Fruit fly (Drosophila melanogaster) whole organism, embryonic: ENCODE results near the gene sra.

Experiments
- BEAF-32 ChIP-seq: fragments of 200-800 bp; sonication (Bioruptor generic); optimal IDR thresholded peaks from 3 replicates; lab custom pipeline; 2017; ENCODE audit warnings: missing biosample characterization, missing genetic modification characterization, mild to moderate bottlenecking, moderate library complexity, missing genetic modification reagents
- CG10979 ChIP-seq: fragments of 200-800 bp; sonication (Bioruptor generic); optimal IDR thresholded peaks from 2 replicates; lab custom pipeline; 2018; ENCODE audit warnings: missing biosample characterization, mild to moderate bottlenecking, missing genetic modification characterization, moderate library complexity
- CG11696 ChIP-seq: fragments of 200-800 bp; sonication (Bioruptor generic); IDR thresholded peaks from 2 replicates; pipeline ENCODE4 v1.3.6; 2022; ENCODE audit warnings: missing biosample characterization, missing genetic modification characterization
- CG12219 ChIP-seq: fragments of 200-800 bp; sonication (Bioruptor generic); optimal IDR thresholded peaks from 3 replicates; lab custom pipeline; 2018; ENCODE audit warnings: missing biosample characterization, mild to moderate bottlenecking, missing genetic modification characterization
- CG12769 ChIP-seq: fragments of 200-800 bp; sonication (Bioruptor generic); optimal IDR thresholded peaks from 2 replicates; lab custom pipeline; 2019; ENCODE audit warnings: missing biosample characterization, mild to moderate bottlenecking, missing genetic modification characterization, moderate library complexity
- CG14667 ChIP-seq: fragments of 200-800 bp; sonication (Bioruptor generic); IDR thresholded peaks from 2 replicates; pipeline ENCODE4 v1.3.6; 2022; ENCODE audit warnings: missing biosample characterization, missing genetic modification characterization
- CG14710 ChIP-seq: fragments of 200-800 bp; sonication (Bioruptor generic); optimal IDR thresholded peaks from 3 replicates; lab custom pipeline; 2019; ENCODE audit warnings: missing biosample characterization, mild to moderate bottlenecking, missing genetic modification characterization, moderate library complexity
- CG15269 ChIP-seq: fragments of 200-800 bp; sonication (Bioruptor generic); optimal IDR thresholded peaks from 2 replicates; lab custom pipeline; 2018; ENCODE audit warnings: missing biosample characterization, mild to moderate bottlenecking, missing genetic modification characterization, moderate library complexity
- CG17829 ChIP-seq: fragments of 200-800 bp; optimal IDR thresholded peaks from 2 replicates; lab custom pipeline; 2019; ENCODE audit warnings: missing biosample characterization, mild to moderate bottlenecking, missing genetic modification characterization, moderate library complexity
- CG18619 ChIP-seq: fragments of 200-800 bp; sonication (Bioruptor generic); optimal IDR thresholded peaks from 3 replicates; lab custom pipeline; 2017; ENCODE audit warnings: missing biosample characterization, mild to moderate bottlenecking, missing genetic modification characterization
- CG30020 ChIP-seq: fragments of 200-800 bp; optimal IDR thresholded peaks from 2 replicates; lab custom pipeline; 2019; ENCODE audit warnings: missing biosample characterization, mild to moderate bottlenecking, missing genetic modification characterization, moderate library complexity
- CG33213 ChIP-seq: fragments of 200-800 bp; sonication (Bioruptor generic); optimal IDR thresholded peaks from 3 replicates; lab custom pipeline; 2016; ENCODE audit warnings: missing biosample characterization, missing genetic modification characterization
- CG34224 ChIP-seq: fragments of 200-800 bp; sonication (Bioruptor generic); IDR thresholded peaks from 3 replicates; pipeline ENCODE4 v1.3.6; 2022; ENCODE audit warnings: missing biosample characterization, missing genetic modification characterization; ENCODE audit not compliant: partially characterized antibody
- CG42726 ChIP-seq: fragments of 200-800 bp; sonication (Bioruptor generic); IDR thresholded peaks from 2 replicates; pipeline ENCODE4 v1.3.6; 2022; ENCODE audit warnings: missing biosample characterization, missing genetic modification characterization; ENCODE audit not compliant: partially characterized antibody
- CG5245 ChIP-seq: fragments of 200-800 bp; sonication (Bioruptor generic); optimal IDR thresholded peaks from 3 replicates; lab custom pipeline; 2016; ENCODE audit warnings: missing biosample characterization, missing genetic modification characterization
- CG6689 ChIP-seq: fragments of 200-800 bp; sonication (Bioruptor generic); IDR thresholded peaks from 2 replicates; pipeline ENCODE4 v1.3.6; 2022; ENCODE audit warnings: missing biosample characterization, missing genetic modification characterization
- CG7839 ChIP-seq: fragments of 200-800 bp; sonication (Bioruptor generic); optimal IDR thresholded peaks from 3 replicates; lab custom pipeline; 2018; ENCODE audit warnings: missing biosample characterization, mild to moderate bottlenecking, missing genetic modification characterization, moderate library complexity
- Eip74EF ChIP-seq, 2 experiments: fragments of 200-800 bp in 1 of 2; fragments of >200 bp in 1 of 2; sonication (Bioruptor generic) in 1 of 2; optimal IDR thresholded peaks; 2 replicates each; lab custom pipeline; 2017 to 2019; ENCODE audit warnings: missing biosample characterization in 2 of 2, missing genetic modification characterization in 2 of 2, mild to moderate bottlenecking in 1 of 2, moderate library complexity in 1 of 2
- Ets65A ChIP-seq: fragments of 200-800 bp; sonication (Bioruptor generic); peaks from one replicate; lab custom pipeline; 2016; ENCODE audit warnings: missing biosample characterization, missing genetic modification characterization
- Fer2 ChIP-seq: fragments of 200-800 bp; sonication (Bioruptor generic); optimal IDR thresholded peaks from 2 replicates; lab custom pipeline; 2018; ENCODE audit warnings: missing biosample characterization, mild to moderate bottlenecking, missing genetic modification characterization, moderate library complexity
- HLH4C ChIP-seq: fragments of 200-800 bp; sonication (Bioruptor generic); IDR thresholded peaks from 3 replicates; pipeline ENCODE4 v1.3.6; 2022; ENCODE audit warnings: missing biosample characterization, missing genetic modification characterization; ENCODE audit not compliant: partially characterized antibody
- Hmx ChIP-seq: fragments of 200-800 bp; sonication (Bioruptor generic); optimal IDR thresholded peaks from 2 replicates; lab custom pipeline; 2016; ENCODE audit warnings: missing biosample characterization, missing genetic modification characterization
- Poxn ChIP-seq: fragments of 200-800 bp; sonication (Bioruptor generic); IDR thresholded peaks from 2 replicates; pipeline ENCODE4 v1.3.6; 2022; ENCODE audit warnings: missing biosample characterization, missing genetic modification characterization
- Ravus ChIP-seq: fragments of 200-800 bp; sonication (Bioruptor generic); IDR thresholded peaks from 2 replicates; pipeline ENCODE4 v1.3.6; 2022; ENCODE audit warnings: missing biosample characterization, missing genetic modification characterization
- Sox102F ChIP-seq: fragments of 200-800 bp; sonication (Bioruptor generic); optimal IDR thresholded peaks from 2 replicates; lab custom pipeline; 2018; ENCODE audit warnings: missing biosample characterization, mild to moderate bottlenecking, missing genetic modification characterization, moderate library complexity
- YL-1 ChIP-seq: fragments of 200-800 bp; sonication (Bioruptor generic); optimal IDR thresholded peaks from 3 replicates; lab custom pipeline; 2017; ENCODE audit warnings: missing biosample characterization, mild to moderate bottlenecking, missing genetic modification characterization
- ash1 ChIP-seq: fragments of 200-800 bp; sonication (Bioruptor generic); optimal IDR thresholded peaks from 2 replicates; lab custom pipeline; 2018; ENCODE audit warnings: missing biosample characterization, mild to moderate bottlenecking, missing genetic modification characterization
- bowl ChIP-seq: fragments of 200-800 bp; sonication (Bioruptor generic); IDR thresholded peaks from 2 replicates; pipeline ENCODE4 v1.3.6; 2022; ENCODE audit warnings: missing biosample characterization, missing genetic modification characterization
- dati ChIP-seq: fragments of 200-800 bp; sonication (Bioruptor generic); IDR thresholded peaks from 2 replicates; pipeline ENCODE4 v1.3.6; 2022; ENCODE audit warnings: missing biosample characterization, missing genetic modification characterization
- ems ChIP-seq: fragments of 200-800 bp; sonication (Bioruptor generic); optimal IDR thresholded peaks from 3 replicates; lab custom pipeline; 2016; ENCODE audit warnings: missing biosample characterization, missing genetic modification characterization
- eve ChIP-seq, 2 experiments: fragments of >200 bp; optimal IDR thresholded peaks; 2 replicates each; lab custom pipeline; 2017; ENCODE audit warnings: missing biosample characterization in 2 of 2, missing genetic modification characterization in 2 of 2
- exex ChIP-seq: fragments of 200-800 bp; sonication (Bioruptor generic); optimal IDR thresholded peaks from 4 replicates; lab custom pipeline; 2018; ENCODE audit warnings: missing biosample characterization, mild to moderate bottlenecking, missing genetic modification characterization, moderate library complexity
- eyg ChIP-seq: fragments of 200-800 bp; sonication (Bioruptor generic); optimal IDR thresholded peaks from 3 replicates; lab custom pipeline; 2016; ENCODE audit warnings: missing biosample characterization, missing genetic modification characterization
- gce ChIP-seq: fragments of 200-800 bp; sonication (Bioruptor generic); IDR thresholded peaks from 3 replicates; pipeline ENCODE4 v1.3.6; 2022; ENCODE audit warnings: missing biosample characterization, missing genetic modification characterization
- h ChIP-seq: fragments of >200 bp; optimal IDR thresholded peaks from 2 replicates; lab custom pipeline; 2017
- jing ChIP-seq: fragments of 200-800 bp; sonication (Bioruptor generic); optimal IDR thresholded peaks from 2 replicates; lab custom pipeline; 2018; ENCODE audit warnings: missing biosample characterization, mild to moderate bottlenecking, missing genetic modification characterization
- luna ChIP-seq: fragments of 200-800 bp; sonication (Bioruptor generic); optimal IDR thresholded peaks from 2 replicates; lab custom pipeline; 2016; ENCODE audit warnings: missing biosample characterization, missing genetic modification characterization
- mirr ChIP-seq: fragments of 200-800 bp; sonication (Bioruptor generic); optimal IDR thresholded peaks from 3 replicates; lab custom pipeline; 2018; ENCODE audit warnings: missing biosample characterization, mild to moderate bottlenecking, missing genetic modification characterization
- nom ChIP-seq: fragments of 200-800 bp; sonication (Bioruptor generic); optimal IDR thresholded peaks from 2 replicates; lab custom pipeline; 2017; ENCODE audit warnings: missing biosample characterization, missing genetic modification characterization, mild to moderate bottlenecking, moderate library complexity, missing genetic modification reagents
- pnt ChIP-seq: fragments of 200-800 bp; sonication (Bioruptor generic); optimal IDR thresholded peaks from 3 replicates; lab custom pipeline; 2016; ENCODE audit warnings: missing biosample characterization, missing genetic modification characterization
- pros ChIP-seq: fragments of 200-800 bp; sonication (Bioruptor generic); optimal IDR thresholded peaks from 3 replicates; lab custom pipeline; 2019; ENCODE audit warnings: missing biosample characterization, mild to moderate bottlenecking, missing genetic modification characterization, moderate library complexity
- psq ChIP-seq: fragments of 200-800 bp; sonication (Bioruptor generic); optimal IDR thresholded peaks from 2 replicates; lab custom pipeline; 2017; ENCODE audit warnings: missing biosample characterization, missing genetic modification characterization
- rib ChIP-seq: fragments of 200-800 bp; sonication (Bioruptor generic); IDR thresholded peaks from 2 replicates; pipeline ENCODE4 v1.3.6; 2022; ENCODE audit warnings: missing biosample characterization, missing genetic modification characterization
- sima ChIP-seq: fragments of 200-800 bp; sonication (Bioruptor generic); optimal IDR thresholded peaks from 2 replicates; lab custom pipeline; 2016; ENCODE audit warnings: missing biosample characterization, missing genetic modification characterization
- sr ChIP-seq: fragments of 200-800 bp; sonication (Bioruptor generic); IDR thresholded peaks from 3 replicates; pipeline ENCODE4 v1.3.6; 2022; ENCODE audit warnings: missing biosample characterization, missing genetic modification characterization
- toy ChIP-seq: fragments of 200-800 bp; sonication (Bioruptor generic); IDR thresholded peaks from 2 replicates; pipeline ENCODE4 v1.3.6; 2022; ENCODE audit warnings: missing biosample characterization, missing genetic modification characterization
- tx ChIP-seq: fragments of 200-800 bp; sonication (Bioruptor generic); optimal IDR thresholded peaks from 2 replicates; lab custom pipeline; 2016; ENCODE audit warnings: missing biosample characterization, missing genetic modification characterization
- unc-4 ChIP-seq: fragments of 200-800 bp; sonication (Bioruptor generic); IDR thresholded peaks from 2 replicates; pipeline ENCODE4 v1.3.6; 2022; ENCODE audit warnings: missing biosample characterization, missing genetic modification characterization; ENCODE audit not compliant: partially characterized antibody
- vnd ChIP-seq: fragments of 200-800 bp; sonication (Bioruptor generic); IDR thresholded peaks from 3 replicates; pipeline ENCODE4 v1.3.6; 2022; ENCODE audit warnings: missing biosample characterization, missing genetic modification characterization; ENCODE audit not compliant: partially characterized antibody
- z ChIP-seq: fragments of 200-800 bp; sonication (Bioruptor generic); IDR thresholded peaks from 3 replicates; pipeline ENCODE4 v1.3.6; 2022; ENCODE audit warnings: missing biosample characterization, missing genetic modification characterization

The sra gene

DNA sequence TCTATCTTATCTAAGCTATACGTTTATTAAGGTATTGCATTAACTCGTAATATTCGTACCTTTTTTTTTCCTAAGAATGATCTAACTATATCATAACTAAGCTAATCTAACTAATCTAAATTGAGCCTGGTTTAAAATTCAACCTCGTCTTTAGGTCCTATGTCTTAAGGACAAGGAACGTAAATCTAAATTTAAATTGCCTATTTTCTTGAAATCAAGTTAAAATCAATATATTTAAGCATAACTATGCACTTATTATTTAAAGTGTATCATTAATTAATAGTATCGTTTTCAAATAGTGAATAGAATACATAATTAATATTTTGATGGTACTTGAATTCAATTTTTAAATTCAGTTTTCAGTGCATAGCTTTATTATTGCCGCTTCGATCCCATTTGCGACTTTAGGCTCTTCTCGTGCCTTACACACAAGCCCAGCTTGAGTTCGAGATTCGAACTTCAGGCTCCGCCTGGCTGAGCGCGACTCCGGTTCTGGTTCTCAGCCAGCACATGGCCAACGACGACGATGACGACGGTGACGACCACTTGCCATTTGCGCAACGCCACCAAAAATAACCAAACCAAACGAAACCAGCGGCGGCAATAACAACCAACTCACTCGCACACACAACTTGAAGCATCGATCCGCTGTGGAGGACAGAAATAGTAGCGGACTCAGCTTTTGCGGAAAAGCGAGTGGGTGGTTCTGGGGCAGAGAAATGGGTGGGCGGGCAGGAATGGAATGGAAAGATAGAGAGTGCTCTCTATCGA lies 24.2 kb downstream of the sra start (continued):
- peak; percentile 7 for TF ChIP-seq ash1 (GFP tag; lab: Kevin White, UChicago)
- no peak for TF ChIP-seq Ravus (GFP tag; lab: Robert Waterston, UW)
- no peak for TF ChIP-seq CG33213 (GFP tag; lab: Kevin White, UChicago)
- peak; percentile 39; the same call in 1 of the 3 replicates for TF ChIP-seq sr (GFP tag; lab: Robert Waterston, UW)
- no peak for TF ChIP-seq BEAF-32 (GFP tag; lab: Kevin White, UChicago)
- TF ChIP-seq CG12219 (GFP tag; lab: Kevin White, UChicago): no peak
- TF ChIP-seq Sox102F (GFP tag; lab: Kevin White, UChicago): no peak
- TF ChIP-seq ems (GFP tag; lab: Kevin White, UChicago): no peak
- no peak for TF ChIP-seq sima (GFP tag; lab: Kevin White, UChicago)
- no peak for TF ChIP-seq CG5245 (GFP tag; lab: Kevin White, UChicago)
- no peak for TF ChIP-seq eve (GFP tag; optimal IDR thresholded peaks at IDR 0.05; lab: Kevin White, UChicago)
- TF ChIP-seq unc-4 (GFP tag; lab: Robert Waterston, UW): no peak
- no peak for TF ChIP-seq h (lab: Kevin White, UChicago)
- TF ChIP-seq CG30020 (tag; lab: Kevin White, UChicago): no peak
- TF ChIP-seq mirr: no peak
- TF ChIP-seq bowl (GFP tag; lab: Robert Waterston, UW): no peak
- no peak for TF ChIP-seq tx (GFP tag; lab: Kevin White, UChicago)
- TF ChIP-seq Hmx (GFP tag; lab: Kevin White, UChicago): no peak
- TF ChIP-seq psq (GFP tag; lab: Kevin White, UChicago): no peak
- TF ChIP-seq Fer2 (tag; lab: Kevin White, UChicago): no peak
- no peak for TF ChIP-seq Poxn
- TF ChIP-seq CG10979 (tag; lab: Kevin White, UChicago): no peak
- TF ChIP-seq luna (GFP tag; lab: Kevin White, UChicago): no peak
- no peak for TF ChIP-seq jing (GFP tag; lab: Kevin White, UChicago)
- no peak for TF ChIP-seq toy
- no peak for TF ChIP-seq HLH4C (GFP tag; lab: Robert Waterston, UW)
- TF ChIP-seq CG6689 (GFP tag; lab: Robert Waterston, UW): no peak
- no peak for TF ChIP-seq Ets65A (GFP tag; lab: Kevin White, UChicago)
- peak; percentile 42 for TF ChIP-seq nom (GFP tag; lab: Kevin White, UChicago)
- no peak for TF ChIP-seq Eip74EF (GFP tag; optimal IDR thresholded peaks at IDR 0.05; lab: Kevin White, UChicago)
- TF ChIP-seq CG17829 (tag; lab: Kevin White, UChicago): no peak
- no peak for TF ChIP-seq pros (GFP tag; lab: Kevin White, UChicago)
- TF ChIP-seq exex (tag; lab: Kevin White, UChicago): no peak
- no peak for TF ChIP-seq CG34224 (GFP tag; lab: Robert Waterston, UW)
- TF ChIP-seq CG14710 (tag; lab: Kevin White, UChicago): no peak
- no peak for TF ChIP-seq CG42726 (GFP tag; lab: Robert Waterston, UW)
- TF ChIP-seq gce (GFP tag; lab: Robert Waterston, UW): no peak
- TF ChIP-seq eyg (GFP tag; lab: Kevin White, UChicago): no peak
- no peak for TF ChIP-seq CG11696
- TF ChIP-seq CG15269 (tag; lab: Kevin White, UChicago): peak; percentile 18
- TF ChIP-seq CG14667 (GFP tag; lab: Robert Waterston, UW): no peak
- TF ChIP-seq pnt (GFP tag; lab: Kevin White, UChicago): no peak
- TF ChIP-seq z: 0 out of 3 replicates have a peak, but pooled peaks have one; percentile 55
- peak; percentile 7 for TF ChIP-seq CG7839 (tag; lab: Kevin White, UChicago)
- TF ChIP-seq YL-1 (GFP tag; lab: Kevin White, UChicago): no peak
- TF ChIP-seq rib: no peak
- no peak for TF ChIP-seq dati (GFP tag; lab: Robert Waterston, UW)
- no peak for TF ChIP-seq vnd (GFP tag; lab: Robert Waterston, UW)
- peak; percentile 87 for TF ChIP-seq CG12769 (tag; lab: Kevin White, UChicago)
- TF ChIP-seq CG18619: no peak
